Fruit fly (Drosophila melanogaster) whole organism, embryonic: ENCODE measurements around the gene Sec23.

Experiments used
- CG10274 ChIP-seq: fragments of 200-800 bp; sonication (Bioruptor generic); optimal IDR thresholded peaks from 3 replicates; lab custom pipeline; 2017; ENCODE audit warnings: missing biosample characterization, mild to moderate bottlenecking, missing genetic modification characterization
- CG11247 ChIP-seq: fragments of 200-800 bp; sonication (Bioruptor generic); IDR thresholded peaks from 2 replicates; pipeline ENCODE4 v1.3.6; 2022; ENCODE audit warnings: missing biosample characterization, missing genetic modification characterization
- CG12071 ChIP-seq: fragments of 200-800 bp; sonication (Bioruptor generic); optimal IDR thresholded peaks from 3 replicates; lab custom pipeline; 2018; ENCODE audit warnings: missing biosample characterization, mild to moderate bottlenecking, missing genetic modification characterization
- CG12104 ChIP-seq: fragments of 200-800 bp; sonication (Bioruptor generic); optimal IDR thresholded peaks from 3 replicates; lab custom pipeline; 2016; ENCODE audit warnings: missing biosample characterization, missing genetic modification characterization
- CG12942 ChIP-seq: fragments of 200-800 bp; sonication (Bioruptor generic); optimal IDR thresholded peaks from 3 replicates; lab custom pipeline; 2016; ENCODE audit warnings: missing biosample characterization, missing genetic modification characterization
- CG13424 ChIP-seq: fragments of 200-800 bp; sonication (Bioruptor generic); optimal IDR thresholded peaks from 2 replicates; lab custom pipeline; 2019; ENCODE audit warnings: missing biosample characterization, mild to moderate bottlenecking, missing genetic modification characterization, moderate library complexity
- CG14965 ChIP-seq: fragments of 200-800 bp; sonication (Bioruptor generic); optimal IDR thresholded peaks from 2 replicates; lab custom pipeline; 2016; ENCODE audit warnings: missing biosample characterization, missing genetic modification characterization, borderline replicate concordance
- CG15073 ChIP-seq: fragments of 200-800 bp; sonication (Bioruptor generic); optimal IDR thresholded peaks from 2 replicates; lab custom pipeline; 2016; ENCODE audit warnings: missing biosample characterization, missing genetic modification characterization
- CG1529 ChIP-seq: fragments of 200-800 bp; sonication (Bioruptor generic); optimal IDR thresholded peaks from 3 replicates; lab custom pipeline; 2018; ENCODE audit warnings: missing biosample characterization, missing genetic modification characterization
- CG15479 ChIP-seq: fragments of 200-800 bp; sonication (Bioruptor generic); optimal IDR thresholded peaks from 3 replicates; lab custom pipeline; 2019; ENCODE audit warnings: missing biosample characterization, mild to moderate bottlenecking, missing genetic modification characterization, moderate library complexity
- CG1602 ChIP-seq: fragments of 200-800 bp; sonication (Bioruptor generic); optimal IDR thresholded peaks from 3 replicates; lab custom pipeline; 2016; ENCODE audit warnings: missing biosample characterization, missing genetic modification characterization
- CG16779 ChIP-seq: fragments of 200-800 bp; sonication (Bioruptor generic); IDR thresholded peaks from 2 replicates; pipeline ENCODE4 v1.3.6; 2022; ENCODE audit warnings: missing biosample characterization, missing genetic modification characterization
- CG1792 ChIP-seq: fragments of 200-800 bp; sonication (Bioruptor generic); optimal IDR thresholded peaks from 2 replicates; lab custom pipeline; 2016; ENCODE audit warnings: missing biosample characterization, missing genetic modification characterization
- CG2202 ChIP-seq: fragments of 200-800 bp; sonication (Bioruptor generic); optimal IDR thresholded peaks from 2 replicates; lab custom pipeline; 2018; ENCODE audit warnings: missing biosample characterization, mild to moderate bottlenecking, missing genetic modification characterization
- CG2712 ChIP-seq: fragments of 200-800 bp; optimal IDR thresholded peaks from 3 replicates; lab custom pipeline; 2019; ENCODE audit warnings: missing biosample characterization, mild to moderate bottlenecking, missing genetic modification characterization, moderate library complexity
- CG3281 ChIP-seq: fragments of 200-800 bp; sonication (Bioruptor generic); optimal IDR thresholded peaks from 3 replicates; lab custom pipeline; 2017; ENCODE audit warnings: missing biosample characterization, mild to moderate bottlenecking, missing genetic modification characterization
- CG4424 ChIP-seq: fragments of 200-800 bp; sonication (Bioruptor generic); optimal IDR thresholded peaks from 3 replicates; lab custom pipeline; 2016; ENCODE audit warnings: missing biosample characterization, missing genetic modification characterization
- CG4820 ChIP-seq: fragments of 200-800 bp; sonication (Bioruptor generic); optimal IDR thresholded peaks from 3 replicates; lab custom pipeline; 2016; ENCODE audit warnings: missing biosample characterization, missing genetic modification characterization
- CG7963 ChIP-seq: fragments of 200-800 bp; sonication (Bioruptor generic); IDR thresholded peaks from 3 replicates; pipeline ENCODE4 v1.3.6; 2022; ENCODE audit warnings: missing biosample characterization, missing genetic modification characterization; ENCODE audit not compliant: partially characterized antibody
- CG8765 ChIP-seq: fragments of 200-800 bp; sonication (Bioruptor generic); IDR thresholded peaks from 2 replicates; pipeline ENCODE4 v1.3.6; 2022; ENCODE audit warnings: missing biosample characterization, missing genetic modification characterization
- CG8924 ChIP-seq: fragments of 200-800 bp; optimal IDR thresholded peaks from 3 replicates; lab custom pipeline; 2019; ENCODE audit warnings: missing biosample characterization, mild to moderate bottlenecking, missing genetic modification characterization, moderate library complexity
- CG9727 ChIP-seq: fragments of 200-800 bp; sonication (Bioruptor generic); optimal IDR thresholded peaks from 3 replicates; lab custom pipeline; 2017; ENCODE audit warnings: missing biosample characterization, mild to moderate bottlenecking, missing genetic modification characterization
- CG9797 ChIP-seq: fragments of 200-800 bp; sonication (Bioruptor generic); optimal IDR thresholded peaks from 3 replicates; lab custom pipeline; 2018; ENCODE audit warnings: missing biosample characterization, mild to moderate bottlenecking, missing genetic modification characterization
- Dref ChIP-seq: fragments of 200-800 bp; sonication (Bioruptor generic); IDR thresholded peaks from 2 replicates; pipeline ENCODE4 v1.3.6; 2022; ENCODE audit warnings: missing biosample characterization, missing genetic modification characterization
- Kr ChIP-seq: fragments of 200-800 bp; sonication (Bioruptor generic); optimal IDR thresholded peaks from 2 replicates; lab custom pipeline; 2017; ENCODE audit warnings: missing biosample characterization, mild to moderate bottlenecking, missing genetic modification characterization
- Mad ChIP-seq: fragments of 200-800 bp; sonication (Bioruptor generic); optimal IDR thresholded peaks from 2 replicates; lab custom pipeline; 2016; ENCODE audit warnings: missing biosample characterization, missing genetic modification characterization
- NFAT ChIP-seq: fragments of 200-800 bp; sonication (Bioruptor generic); IDR thresholded peaks from 2 replicates; pipeline ENCODE4 v1.3.6; 2022; ENCODE audit warnings: missing biosample characterization, missing genetic modification characterization
- Nf-YB ChIP-seq: fragments of 200-800 bp; sonication (Bioruptor generic); optimal IDR thresholded peaks from 3 replicates; lab custom pipeline; 2019; ENCODE audit warnings: missing biosample characterization, mild to moderate bottlenecking, missing genetic modification characterization, moderate library complexity
- Pdp1 ChIP-seq, 2 experiments: fragments of 200-800 bp; sonication (Bioruptor generic); optimal IDR thresholded peaks; 3 replicates each; lab custom pipeline; 2016; ENCODE audit warnings: missing biosample characterization in 2 of 2, missing genetic modification characterization in 2 of 2, mild to moderate bottlenecking in 1 of 2, moderate library complexity in 1 of 2
- Sin3A ChIP-seq: fragments of >200 bp; optimal IDR thresholded peaks from 2 replicates; lab custom pipeline; 2018
- bsh ChIP-seq, 2 experiments: fragments of 200-800 bp; sonication (Bioruptor generic); optimal IDR thresholded peaks; 2 replicates each; lab custom pipeline; 2017 to 2018; ENCODE audit warnings: mild to moderate bottlenecking in 2 of 2, missing biosample characterization in 2 of 2, missing genetic modification characterization in 2 of 2, moderate library complexity in 1 of 2
- cas ChIP-seq: fragments of 200-800 bp; sonication (Bioruptor generic); IDR thresholded peaks from 2 replicates; pipeline ENCODE4 v1.3.6; 2022; ENCODE audit warnings: missing biosample characterization, missing genetic modification characterization
- cato ChIP-seq: fragments of 200-800 bp; sonication (Bioruptor generic); optimal IDR thresholded peaks from 2 replicates; lab custom pipeline; 2016; ENCODE audit warnings: missing biosample characterization, missing genetic modification characterization, borderline replicate concordance
- chm ChIP-seq: fragments of 200-800 bp; sonication (Bioruptor generic); IDR thresholded peaks from 2 replicates; pipeline ENCODE4 v1.3.6; 2022; ENCODE audit warnings: missing biosample characterization, missing genetic modification characterization
- hkb ChIP-seq, 2 experiments: fragments of 200-800 bp in 1 of 2; fragments of >200 bp in 1 of 2; sonication (Bioruptor generic) in 1 of 2; IDR thresholded peaks in 1 of 2; optimal IDR thresholded peaks in 1 of 2; 2 replicates each; pipeline versions ENCODE4 v1.3.6 to Lab custom; 2017 to 2022; ENCODE audit warnings: missing biosample characterization in 1 of 2, missing genetic modification characterization in 1 of 2
- hth ChIP-seq: fragments of >200 bp; optimal IDR thresholded peaks from 2 replicates; lab custom pipeline; 2017; ENCODE audit warnings: inconsistent platforms
- insv ChIP-seq, 2 experiments: fragments of 200-800 bp; sonication (Bioruptor generic); optimal IDR thresholded peaks; 3 replicates each; lab custom pipeline; 2016 to 2018; ENCODE audit warnings: missing biosample characterization in 2 of 2, missing genetic modification characterization in 2 of 2
- lov ChIP-seq, 2 experiments: fragments of 200-800 bp in 1 of 2; fragments of >200 bp in 1 of 2; sonication (Bioruptor generic) in 1 of 2; IDR thresholded peaks in 1 of 2; optimal IDR thresholded peaks in 1 of 2; 2 replicates in 1 of 2; 3 replicates in 1 of 2; pipeline versions ENCODE4 v1.3.6 to Lab custom; 2017 to 2022; ENCODE audit warnings: missing biosample characterization in 1 of 2, missing genetic modification characterization in 1 of 2
- nom ChIP-seq: fragments of 200-800 bp; sonication (Bioruptor generic); optimal IDR thresholded peaks from 2 replicates; lab custom pipeline; 2017; ENCODE audit warnings: missing biosample characterization, missing genetic modification characterization, mild to moderate bottlenecking, moderate library complexity, missing genetic modification reagents
- odd ChIP-seq: fragments of 200-800 bp; sonication (Bioruptor generic); optimal IDR thresholded peaks from 2 replicates; lab custom pipeline; 2017; ENCODE audit warnings: missing biosample characterization, mild to moderate bottlenecking, missing genetic modification characterization
- onecut ChIP-seq: fragments of 200-800 bp; sonication (Bioruptor generic); IDR thresholded peaks from 2 replicates; pipeline ENCODE4 v1.3.6; 2022; ENCODE audit warnings: missing biosample characterization, missing genetic modification characterization
- ranshi ChIP-seq: fragments of 200-800 bp; sonication (Bioruptor generic); IDR thresholded peaks from 2 replicates; pipeline ENCODE4 v1.3.6; 2022; ENCODE audit warnings: missing biosample characterization, missing genetic modification characterization
- sd ChIP-seq: fragments of 200-800 bp; sonication (Bioruptor generic); optimal IDR thresholded peaks from 3 replicates; lab custom pipeline; 2018; ENCODE audit warnings: missing biosample characterization, mild to moderate bottlenecking, missing genetic modification characterization, moderate library complexity
- sim ChIP-seq: fragments of 200-800 bp; sonication (Bioruptor generic); IDR thresholded peaks from 2 replicates; pipeline ENCODE4 v1.3.6; 2022; ENCODE audit warnings: missing biosample characterization, missing genetic modification characterization
- sima ChIP-seq: fragments of 200-800 bp; sonication (Bioruptor generic); optimal IDR thresholded peaks from 2 replicates; lab custom pipeline; 2016; ENCODE audit warnings: missing biosample characterization, missing genetic modification characterization
- sqz ChIP-seq: fragments of 200-800 bp; sonication (Bioruptor generic); optimal IDR thresholded peaks from 3 replicates; lab custom pipeline; 2018; ENCODE audit warnings: missing biosample characterization, mild to moderate bottlenecking, missing genetic modification characterization
- vnd ChIP-seq: fragments of 200-800 bp; sonication (Bioruptor generic); IDR thresholded peaks from 3 replicates; pipeline ENCODE4 v1.3.6; 2022; ENCODE audit warnings: missing biosample characterization, missing genetic modification characterization; ENCODE audit not compliant: partially characterized antibody
- wek ChIP-seq: fragments of 200-800 bp; sonication (Bioruptor generic); optimal IDR thresholded peaks from 3 replicates; lab custom pipeline; 2018; ENCODE audit warnings: missing biosample characterization, mild to moderate bottlenecking, missing genetic modification characterization, moderate library complexity
- yki ChIP-seq: fragments of >200 bp; optimal IDR thresholded peaks from 3 replicates; lab custom pipeline; 2018
- zen2 ChIP-seq: fragments of 200-800 bp; sonication (Bioruptor generic); IDR thresholded peaks from 3 replicates; pipeline ENCODE4 v1.3.6; 2022; ENCODE audit warnings: missing biosample characterization, missing genetic modification characterization; ENCODE audit not compliant: partially characterized antibody
- zfh1 ChIP-seq: fragments of 200-800 bp; sonication (Bioruptor generic); IDR thresholded peaks from 3 replicates; pipeline ENCODE4 v1.3.6; 2022; ENCODE audit warnings: missing biosample characterization, missing genetic modification characterization

Gene Sec23

dm6 chr3R:5601044-5601523 is 47.8 kb upstream of the Sec23 start, which contains the start of the genes kra and SecS (continued):
- peak; percentile 71 for TF ChIP-seq Mad (GFP tag; lab: Kevin White, UChicago)
- TF ChIP-seq CG2712 (tag; lab: Kevin White, UChicago) = peak; percentile 69
- TF ChIP-seq CG11247 (GFP tag; lab: Robert Waterston, UW) = no peak
- TF ChIP-seq CG1529 = peak; percentile 31
- no peak for TF ChIP-seq zfh1
- TF ChIP-seq CG3281 = peak; percentile 62
- peak; percentile 77 for TF ChIP-seq CG13424 (tag; lab: Kevin White, UChicago)
- TF ChIP-seq bsh (GFP tag; optimal IDR thresholded peaks at IDR 0.05; lab: Kevin White, UChicago) = peak in 1 of 2 experiments; percentile 53
- no peak for TF ChIP-seq CG2202
- TF ChIP-seq CG14965 = no peak
- TF ChIP-seq ranshi (GFP tag; lab: Robert Waterston, UW) = no peak
- no peak for TF ChIP-seq sima (GFP tag; lab: Kevin White, UChicago)
- TF ChIP-seq CG12071 = peak; percentile 27
- TF ChIP-seq yki (lab: Kevin White, UChicago) = no peak
- TF ChIP-seq Dref = no peak
- TF ChIP-seq NFAT = no peak
- peak; percentile 53 for TF ChIP-seq CG1602 (GFP tag; lab: Kevin White, UChicago)
- TF ChIP-seq wek (GFP tag; lab: Kevin White, UChicago) = no peak
- no peak for TF ChIP-seq sim (GFP tag; lab: Robert Waterston, UW)
- peak; percentile 84 for TF ChIP-seq Sin3A (lab: Kevin White, UChicago)
- no peak for TF ChIP-seq CG8765
- TF ChIP-seq lov (optimal IDR thresholded peaks at IDR 0.05; lab: Kevin White, UChicago) = no peak
- no peak for TF ChIP-seq lov (GFP tag; IDR thresholded peaks at IDR 0.05; lab: Robert Waterston, UW)
- TF ChIP-seq CG7963 (GFP tag; lab: Robert Waterston, UW) = no peak
- TF ChIP-seq Pdp1 (GFP tag; optimal IDR thresholded peaks at IDR 0.05; lab: Kevin White, UChicago) = peak; percentile 13 to 51
- peak; percentile 38 for TF ChIP-seq CG1792 (GFP tag; lab: Kevin White, UChicago)
- TF ChIP-seq cato (GFP tag; lab: Kevin White, UChicago) = peak; percentile 5
- TF ChIP-seq CG10274 (GFP tag; lab: Kevin White, UChicago) = no peak
- peak; percentile 75 for TF ChIP-seq CG12104 (GFP tag; lab: Kevin White, UChicago)
- no peak for TF ChIP-seq sqz (GFP tag; lab: Kevin White, UChicago)
- TF ChIP-seq hkb (optimal IDR thresholded peaks at IDR 0.05; lab: Kevin White, UChicago) = peak; percentile 84
- no peak for TF ChIP-seq hkb (GFP tag; IDR thresholded peaks at IDR 0.05; lab: Robert Waterston, UW)
- no peak for TF ChIP-seq Kr (GFP tag; lab: Kevin White, UChicago)
- no peak for TF ChIP-seq onecut (GFP tag; lab: Robert Waterston, UW)
- no peak for TF ChIP-seq CG15479 (GFP tag; lab: Kevin White, UChicago)
- no peak for TF ChIP-seq odd (GFP tag; lab: Kevin White, UChicago)
- TF ChIP-seq CG8924 (tag; lab: Kevin White, UChicago) = peak; percentile 48
- TF ChIP-seq hth = no peak
- TF ChIP-seq Nf-YB = no peak
- no peak for TF ChIP-seq vnd (GFP tag; lab: Robert Waterston, UW)
- TF ChIP-seq CG15073 = no peak
- TF ChIP-seq CG4424 (GFP tag; lab: Kevin White, UChicago) = peak; percentile 71
- peak; percentile 1 for TF ChIP-seq nom (GFP tag; lab: Kevin White, UChicago)
- no peak for TF ChIP-seq zen2
- TF ChIP-seq CG9797 (GFP tag; lab: Kevin White, UChicago) = peak; percentile 97
- peak; percentile 48 for TF ChIP-seq CG9727
- TF ChIP-seq CG12942 (GFP tag; lab: Kevin White, UChicago) = peak; percentile 41
- TF ChIP-seq chm (GFP tag; lab: Robert Waterston, UW) = no peak
- TF ChIP-seq CG16779 (GFP tag; lab: Robert Waterston, UW) = no peak
- TF ChIP-seq CG4820 (GFP tag; lab: Kevin White, UChicago) = peak; percentile 57
- TF ChIP-seq cas (GFP tag; lab: Robert Waterston, UW) = no peak
- TF ChIP-seq sd (tag; lab: Kevin White, UChicago) = peak; percentile 9
- TF ChIP-seq insv (GFP tag; optimal IDR thresholded peaks at IDR 0.05; lab: Kevin White, UChicago) = peak in 1 of 2 experiments; percentile 44
